Worm (Caenorhabditis elegans) whole organism, L3 larva: ENCODE data around the gene Y69A2AR.12.

Source experiments
- aly-2 ChIP-seq: fragments of 150-350 bp; optimal IDR thresholded peaks from 2 replicates; lab custom pipeline; 2014; ENCODE audit warnings: missing biosample characterization, missing genetic modification characterization
- fos-1 ChIP-seq: fragments of 150-350 bp; optimal IDR thresholded peaks from 2 replicates; lab custom pipeline; 2014; ENCODE audit warnings: missing biosample characterization, missing genetic modification characterization
- hmg-11 ChIP-seq: sonication (generic microtip); optimal IDR thresholded peaks from 2 replicates; lab custom pipeline; 2016; ENCODE audit warnings: missing genetic modification characterization, missing compliant biosample characterization
- lin-15B ChIP-seq: fragments of 150-350 bp; optimal IDR thresholded peaks from 2 replicates; lab custom pipeline; 2014; ENCODE audit warnings: missing biosample characterization, missing genetic modification characterization
- lin-39 ChIP-seq: fragments of 150-350 bp; optimal IDR thresholded peaks from 2 replicates; lab custom pipeline; 2018; ENCODE audit warnings: missing biosample characterization, missing genetic modification reagents, missing genetic modification characterization
- mml-1 ChIP-seq: fragments of 150-350 bp; sonication (generic microtip); optimal IDR thresholded peaks from 3 replicates; lab custom pipeline; 2014; ENCODE audit warnings: missing biosample characterization, missing genetic modification characterization
- nhr-43 ChIP-seq: sonication (generic microtip); optimal IDR thresholded peaks from 2 replicates; lab custom pipeline; 2016; ENCODE audit warnings: mild to moderate bottlenecking, missing genetic modification characterization, missing compliant biosample characterization; ENCODE audit not compliant: poor library complexity, severe bottlenecking
- nhr-76 ChIP-seq: fragments of 150-350 bp; sonication (generic microtip); optimal IDR thresholded peaks from 5 replicates; lab custom pipeline; 2014; ENCODE audit warnings: missing biosample characterization, missing genetic modification characterization
- unc-39 ChIP-seq: sonication (generic microtip); optimal IDR thresholded peaks from 4 replicates; lab custom pipeline; 2017; ENCODE audit warnings: missing biosample characterization, missing genetic modification characterization

DNA sequence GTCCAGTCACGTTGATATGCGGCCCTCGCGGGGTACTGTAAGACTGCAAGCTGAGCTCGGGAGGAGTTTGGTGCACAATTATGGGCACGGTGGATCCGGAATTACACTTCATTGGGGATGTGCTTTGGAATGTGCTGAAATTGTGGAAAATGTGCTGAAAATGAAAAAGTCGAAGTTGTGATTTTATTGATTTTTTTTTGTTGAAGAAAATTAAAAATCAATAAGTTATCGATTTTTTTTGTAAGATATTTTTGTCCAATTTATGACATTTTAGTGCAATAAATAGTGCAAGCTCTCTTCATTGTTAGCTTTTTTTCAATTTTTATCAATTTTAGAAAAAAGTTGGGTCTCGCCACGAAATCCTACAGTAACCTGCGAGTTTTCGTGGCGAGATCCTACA lies 48.4 kb downstream of the Y69A2AR.12 start:
- TF ChIP-seq aly-2 (no peak), mml-1 (no peak), unc-39 (tag; lab: Kevin White, UChicago) (no peak), nhr-43 (tag; lab: Kevin White, UChicago) (no peak), nhr-76 (tag; lab: Kevin White, UChicago) (no peak), fos-1 (tag; lab: Kevin White, UChicago) (no peak), lin-15B (no peak), lin-39 (no peak), hmg-11 (tag; lab: Kevin White, UChicago) (no peak)
